Fruit fly (Drosophila melanogaster): ENCODE data around the gene CG6602.

The CG6602 gene

DNA sequence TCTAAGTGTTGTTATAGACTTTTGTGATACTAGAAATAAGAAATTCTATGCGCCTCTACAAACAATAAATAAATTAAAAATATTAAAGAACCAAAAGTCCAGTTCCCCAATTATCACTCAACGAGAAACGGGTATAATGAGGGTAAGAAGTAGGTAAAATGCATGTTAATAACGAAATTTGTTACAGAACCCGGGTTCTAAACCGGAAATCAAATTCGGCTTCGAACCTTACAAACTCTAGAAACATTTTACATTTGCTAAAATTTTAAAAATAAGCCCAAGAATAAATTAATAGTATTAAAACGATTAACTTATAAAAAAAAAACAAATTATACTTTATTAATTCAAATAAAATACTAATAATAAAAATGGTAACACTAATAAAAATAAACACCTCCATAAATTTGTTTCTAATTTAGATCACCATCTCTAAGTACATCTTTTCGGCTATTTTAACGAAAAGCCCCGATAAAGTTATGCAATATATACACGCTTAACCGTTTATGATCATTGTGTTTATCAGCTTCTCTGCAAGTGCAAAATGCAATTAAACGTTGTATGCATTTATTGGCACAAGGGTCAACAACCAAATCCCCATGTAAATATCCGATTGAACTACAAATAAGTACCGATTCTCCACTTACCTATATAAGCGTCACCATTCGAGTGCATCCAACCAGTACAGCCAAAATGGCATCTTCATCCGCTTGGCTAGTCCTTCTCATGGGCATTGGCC, at the start of gene CG6602:
CG6602 (plus strand) TSS at position 686 of the 736 bp plus-strand sequence.
- no peak for TF ChIP-seq Myc (optimal IDR thresholded peaks at IDR 0.05)
- no peak for TF ChIP-seq ttk (optimal IDR thresholded peaks at IDR 0.05)
- no peak for TF ChIP-seq insv (optimal IDR thresholded peaks at IDR 0.05)
- no peak for TF ChIP-seq h (optimal IDR thresholded peaks at IDR 0.05)
- no peak for TF ChIP-seq psq (optimal IDR thresholded peaks at IDR 0.05)
- no peak for TF ChIP-seq Sin3A (optimal IDR thresholded peaks at IDR 0.05)

dm6 chr3L:6022142-6022541, 49.8 kb upstream of the CG6602 start:
- TF ChIP-seq psq (optimal IDR thresholded peaks at IDR 0.05): no peak
- TF ChIP-seq insv (optimal IDR thresholded peaks at IDR 0.05): no peak
- no peak for TF ChIP-seq ttk (optimal IDR thresholded peaks at IDR 0.05)
- TF ChIP-seq Sin3A (optimal IDR thresholded peaks at IDR 0.05): no peak
- TF ChIP-seq Myc (optimal IDR thresholded peaks at IDR 0.05): no peak
- no peak for TF ChIP-seq h (optimal IDR thresholded peaks at IDR 0.05)

DNA sequence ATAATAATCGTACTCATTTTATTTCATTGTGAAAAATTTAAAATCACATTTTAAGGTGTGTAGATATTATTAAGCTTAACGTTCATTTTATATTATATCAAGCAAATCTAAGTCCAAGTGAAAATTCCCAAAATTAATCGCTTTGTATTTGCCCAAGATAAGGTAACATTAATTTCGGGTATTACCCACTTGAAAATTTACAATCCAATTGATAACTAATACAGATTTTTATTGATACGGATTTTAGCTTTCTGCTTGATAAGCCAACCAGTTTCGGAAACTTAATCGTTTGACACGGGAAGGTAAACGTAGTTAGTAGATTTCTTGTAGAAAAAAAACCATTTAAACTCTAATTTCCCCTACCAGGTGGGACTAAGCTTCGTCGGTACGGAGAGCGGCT, 38.9 kb upstream of the CG6602 start:
- TF ChIP-seq ttk (optimal IDR thresholded peaks at IDR 0.05): no peak

dm6 chr3L:6034511-6034910, 37.4 kb upstream of the CG6602 start, which contains the start of gene CG10477:
CG10477 (minus strand) TSS chr3L:6034611.
- no peak for TF ChIP-seq insv (optimal IDR thresholded peaks at IDR 0.05)
- no peak for TF ChIP-seq ttk (optimal IDR thresholded peaks at IDR 0.05)
- TF ChIP-seq Myc (optimal IDR thresholded peaks at IDR 0.05): no peak
- no peak for TF ChIP-seq h (optimal IDR thresholded peaks at IDR 0.05)
- no peak for TF ChIP-seq psq (optimal IDR thresholded peaks at IDR 0.05)
- TF ChIP-seq Sin3A (optimal IDR thresholded peaks at IDR 0.05): no peak

DNA sequence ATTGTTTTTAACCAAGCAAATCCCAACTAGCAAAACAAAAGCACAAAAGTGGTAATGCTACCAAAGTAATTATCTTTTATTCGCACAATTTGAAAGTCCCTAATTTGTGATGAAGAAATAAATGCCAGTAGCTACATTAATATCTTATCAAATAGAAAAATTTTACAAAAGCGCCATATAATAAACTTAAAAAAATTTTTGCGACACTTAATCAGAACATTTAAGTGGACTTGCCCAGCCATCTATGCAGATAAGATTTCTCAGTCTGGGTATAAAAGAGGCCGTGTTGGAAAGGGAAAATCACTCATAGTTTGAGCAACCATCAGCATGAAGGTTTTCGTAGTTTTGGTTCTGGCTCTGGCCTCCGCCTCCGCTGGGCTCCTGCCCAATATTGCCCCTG, 37.0 kb upstream of the CG6602 start, which contains the start of gene yip7:
yip7 (plus strand) TSS at position 301 of the 400 bp plus-strand sequence.
- TF ChIP-seq Sin3A (optimal IDR thresholded peaks at IDR 0.05) (no peak), insv (optimal IDR thresholded peaks at IDR 0.05) (no peak), Myc (optimal IDR thresholded peaks at IDR 0.05) (no peak), ttk (optimal IDR thresholded peaks at IDR 0.05) (no peak), psq (optimal IDR thresholded peaks at IDR 0.05) (no peak), h (optimal IDR thresholded peaks at IDR 0.05) (no peak)

- no peak for TF ChIP-seq Myc (optimal IDR thresholded peaks at IDR 0.05)
- TF ChIP-seq insv (optimal IDR thresholded peaks at IDR 0.05): no peak
- TF ChIP-seq ttk (optimal IDR thresholded peaks at IDR 0.05): no peak
- TF ChIP-seq Sin3A (optimal IDR thresholded peaks at IDR 0.05): no peak
- TF ChIP-seq h (optimal IDR thresholded peaks at IDR 0.05): no peak
These were observed 35.8 kb upstream of the CG6602 start for dm6 chr3L:6036141-6036540.

DNA sequence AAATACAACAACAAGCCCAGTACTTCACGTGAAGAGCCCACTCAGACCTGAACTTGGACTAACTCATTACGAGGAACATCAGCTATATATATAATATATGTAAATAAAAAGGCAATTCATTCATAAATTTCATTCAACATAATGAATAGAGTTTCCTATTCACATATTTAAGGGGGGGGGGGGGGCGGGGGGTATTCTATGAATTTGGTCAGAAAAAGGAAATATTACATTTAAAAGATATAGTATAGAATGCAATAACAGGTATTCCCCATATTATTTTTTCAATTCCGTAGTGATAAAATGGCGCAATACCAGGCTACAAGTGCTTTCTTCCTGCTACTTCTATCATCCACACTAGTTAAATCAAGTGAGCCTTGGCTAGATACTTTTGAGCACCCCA, 35.1 kb upstream of the CG6602 start, which contains the start of gene CG6462:
CG6462 (plus strand) TSS at position 301 of the 400 bp plus-strand sequence.
- no peak for TF ChIP-seq h (optimal IDR thresholded peaks at IDR 0.05)

DNA sequence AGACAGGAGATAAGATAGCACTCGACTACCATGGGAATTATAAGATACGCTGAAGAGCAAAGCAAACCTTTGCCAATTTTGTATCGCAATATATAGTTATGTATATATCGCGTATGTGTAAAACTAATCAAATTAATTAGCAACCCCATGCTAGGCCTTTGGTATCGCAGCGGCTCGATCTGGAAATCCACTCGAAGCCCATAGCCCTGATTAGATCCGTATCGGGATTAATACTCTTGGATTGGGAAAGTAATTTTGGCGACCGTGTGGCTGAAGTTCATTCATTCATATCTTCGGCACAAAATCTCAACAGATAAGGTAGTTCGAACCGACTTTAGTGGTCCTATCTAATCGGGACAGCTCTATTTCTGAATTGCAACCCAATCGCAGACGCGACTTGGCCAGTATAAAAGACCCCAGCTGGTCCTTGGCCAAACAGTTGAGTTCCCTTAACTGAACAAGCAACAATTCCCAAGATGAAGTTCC, 33.2 kb upstream of the CG6602 start, which contains the start of gene Jon65Aiv:
Jon65Aiv (plus strand) TSS at position 436 of the 486 bp plus-strand sequence.
- TF ChIP-seq insv (optimal IDR thresholded peaks at IDR 0.05): no peak
- no peak for TF ChIP-seq ttk (optimal IDR thresholded peaks at IDR 0.05)
- TF ChIP-seq Sin3A (optimal IDR thresholded peaks at IDR 0.05): no peak
- no peak for TF ChIP-seq psq (optimal IDR thresholded peaks at IDR 0.05)
- TF ChIP-seq h (optimal IDR thresholded peaks at IDR 0.05): no peak
- TF ChIP-seq Myc (optimal IDR thresholded peaks at IDR 0.05): no peak

- TF ChIP-seq Sin3A (optimal IDR thresholded peaks at IDR 0.05) (no peak), Myc (optimal IDR thresholded peaks at IDR 0.05) (no peak), h (optimal IDR thresholded peaks at IDR 0.05) (no peak), insv (optimal IDR thresholded peaks at IDR 0.05) (no peak), ttk (optimal IDR thresholded peaks at IDR 0.05) (no peak), psq (optimal IDR thresholded peaks at IDR 0.05) (no peak)
These were observed 21.6 kb upstream of the CG6602 start, which contains the start of gene Jon65Aiii for dm6 chr3L:6050230-6050807. Jon65Aiii (plus strand) TSS chr3L:6050757.

DNA sequence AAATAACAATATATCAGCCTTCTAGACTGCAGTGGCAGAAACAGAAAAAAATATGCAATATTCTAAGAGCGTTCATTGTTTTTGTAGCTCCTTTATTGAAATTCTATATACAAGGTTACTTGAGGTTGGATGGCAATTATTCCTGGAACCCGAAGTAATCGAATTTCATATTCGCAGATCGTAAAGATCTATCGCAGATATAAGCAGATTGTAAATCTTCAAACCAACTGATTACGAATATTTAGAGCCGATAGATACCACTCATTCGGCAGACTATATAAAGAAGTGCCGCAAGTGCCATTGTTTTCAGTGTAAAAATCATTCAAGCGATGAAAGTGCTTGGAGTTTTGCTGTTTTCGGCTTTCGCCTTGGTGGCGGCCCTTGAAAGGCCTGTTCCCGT, 19.9 kb upstream of the CG6602 start, which contains the start of gene Jon65Aii:
Jon65Aii (plus strand) TSS at position 301 of the 400 bp plus-strand sequence.
- TF ChIP-seq Myc (optimal IDR thresholded peaks at IDR 0.05): no peak
- no peak for TF ChIP-seq insv (optimal IDR thresholded peaks at IDR 0.05)
- TF ChIP-seq h (optimal IDR thresholded peaks at IDR 0.05): no peak
- no peak for TF ChIP-seq ttk (optimal IDR thresholded peaks at IDR 0.05)

dm6 chr3L:6054343-6054742, 17.6 kb upstream of the CG6602 start, which contains the start of gene Jon65Ai:
Jon65Ai (minus strand) TSS chr3L:6054443.
- no peak for TF ChIP-seq insv (optimal IDR thresholded peaks at IDR 0.05)
- TF ChIP-seq Sin3A (optimal IDR thresholded peaks at IDR 0.05): no peak
- TF ChIP-seq psq (optimal IDR thresholded peaks at IDR 0.05): no peak
- no peak for TF ChIP-seq Myc (optimal IDR thresholded peaks at IDR 0.05)
- TF ChIP-seq ttk (optimal IDR thresholded peaks at IDR 0.05): no peak
- no peak for TF ChIP-seq h (optimal IDR thresholded peaks at IDR 0.05)

DNA sequence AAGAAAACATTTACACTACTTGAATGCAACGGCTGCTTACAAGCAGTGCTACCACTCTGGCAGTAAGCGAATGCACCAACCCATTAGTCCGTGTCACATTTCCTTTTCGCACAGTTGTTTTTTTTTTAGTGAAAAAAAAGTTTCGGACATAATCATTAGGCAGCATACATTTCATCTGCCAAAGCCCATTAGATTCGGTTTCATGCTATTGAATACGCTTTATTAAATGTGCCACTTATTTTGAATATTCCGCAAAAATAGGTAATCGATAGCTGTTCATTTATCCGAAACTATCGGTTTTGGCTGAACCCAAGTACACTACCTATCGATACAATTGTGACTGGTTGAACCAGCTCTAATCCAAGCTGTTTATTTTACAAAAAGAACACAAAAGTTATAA, 17.1 kb upstream of the CG6602 start, which contains the start of gene tant:
tant (plus strand) TSS at position 334 of the 400 bp plus-strand sequence.
- no peak for TF ChIP-seq ttk (optimal IDR thresholded peaks at IDR 0.05)
- no peak for TF ChIP-seq Myc (optimal IDR thresholded peaks at IDR 0.05)
- no peak for TF ChIP-seq Sin3A (optimal IDR thresholded peaks at IDR 0.05)
- no peak for TF ChIP-seq psq (optimal IDR thresholded peaks at IDR 0.05)
- no peak for TF ChIP-seq insv (optimal IDR thresholded peaks at IDR 0.05)
- TF ChIP-seq h (optimal IDR thresholded peaks at IDR 0.05): no peak
